Worm (Caenorhabditis elegans) whole organism, L3 larva: Measurements from ENCODE around the gene ceh-99.

ENCODE experiments used
- R02D3.7 ChIP-seq: fragments of 150-350 bp; optimal IDR thresholded peaks from 2 replicates; lab custom pipeline; 2014; ENCODE audit warnings: missing biosample characterization, missing genetic modification characterization
- ZK546.5 ChIP-seq: sonication (generic microtip); optimal IDR thresholded peaks from 2 replicates; lab custom pipeline; 2017; ENCODE audit warnings: missing biosample characterization, missing genetic modification characterization
- ceh-28 ChIP-seq: fragments of 150-350 bp; optimal IDR thresholded peaks from 2 replicates; lab custom pipeline; 2014; ENCODE audit warnings: missing biosample characterization, missing genetic modification reagents, missing genetic modification characterization
- ceh-82 ChIP-seq: fragments of 150-350 bp; optimal IDR thresholded peaks from 2 replicates; lab custom pipeline; 2014; ENCODE audit warnings: missing biosample characterization, missing genetic modification characterization
- ceh-9 ChIP-seq: sonication (generic microtip); optimal IDR thresholded peaks from 2 replicates; lab custom pipeline; 2018; ENCODE audit warnings: missing biosample characterization, missing genetic modification characterization
- daf-12 ChIP-seq: fragments of 150-350 bp; optimal IDR thresholded peaks from 2 replicates; lab custom pipeline; 2014; ENCODE audit warnings: missing biosample characterization, missing genetic modification reagents, missing genetic modification characterization
- egl-27 ChIP-seq: sonication (generic microtip); optimal IDR thresholded peaks from 4 replicates; lab custom pipeline; 2017; ENCODE audit warnings: missing biosample characterization, missing genetic modification reagents, missing genetic modification characterization
- egl-5 ChIP-seq: fragments of 150-350 bp; optimal IDR thresholded peaks from 2 replicates; lab custom pipeline; 2017; ENCODE audit warnings: missing biosample characterization, missing genetic modification reagents, missing genetic modification characterization, inconsistent platforms
- elt-1 ChIP-seq: fragments of 150-350 bp; optimal IDR thresholded peaks from 2 replicates; lab custom pipeline; 2014; ENCODE audit warnings: missing biosample characterization, missing genetic modification characterization
- elt-2 ChIP-seq: sonication (generic microtip); optimal IDR thresholded peaks from 2 replicates; lab custom pipeline; 2016; ENCODE audit warnings: missing genetic modification reagents, mild to moderate bottlenecking, missing genetic modification characterization, missing compliant biosample characterization
- elt-3 ChIP-seq, 3 experiments: fragments of 150-350 bp in 1 of 3; sonication (generic microtip) in 2 of 3; optimal IDR thresholded peaks; 2 replicates in 2 of 3; 4 replicates in 1 of 3; lab custom pipeline; 2014 to 2017; ENCODE audit warnings: missing biosample characterization in 3 of 3, missing genetic modification characterization in 3 of 3
- eor-1 ChIP-seq, 2 experiments: fragments of 150-350 bp; optimal IDR thresholded peaks; 2 replicates each; lab custom pipeline; 2014 to 2018; ENCODE audit warnings: missing biosample characterization in 2 of 2, missing genetic modification characterization in 2 of 2
- fkh-10 ChIP-seq: sonication (generic microtip); optimal IDR thresholded peaks from 2 replicates; lab custom pipeline; 2017; ENCODE audit warnings: missing biosample characterization, missing genetic modification reagents, missing genetic modification characterization
- fos-1 ChIP-seq: fragments of 150-350 bp; optimal IDR thresholded peaks from 2 replicates; lab custom pipeline; 2014; ENCODE audit warnings: missing biosample characterization, missing genetic modification characterization
- hmg-11 ChIP-seq: sonication (generic microtip); optimal IDR thresholded peaks from 2 replicates; lab custom pipeline; 2016; ENCODE audit warnings: missing genetic modification characterization, missing compliant biosample characterization
- jun-1 ChIP-seq: fragments of 150-350 bp; optimal IDR thresholded peaks from 2 replicates; lab custom pipeline; 2014; ENCODE audit warnings: missing biosample characterization, missing genetic modification reagents, missing genetic modification characterization
- lin-15B ChIP-seq: fragments of 150-350 bp; optimal IDR thresholded peaks from 2 replicates; lab custom pipeline; 2014; ENCODE audit warnings: missing biosample characterization, missing genetic modification characterization
- lsy-12 ChIP-seq: sonication (generic microtip); optimal IDR thresholded peaks from 2 replicates; lab custom pipeline; 2016; ENCODE audit warnings: mild to moderate bottlenecking, missing genetic modification characterization, missing compliant biosample characterization
- mml-1 ChIP-seq: fragments of 150-350 bp; sonication (generic microtip); optimal IDR thresholded peaks from 3 replicates; lab custom pipeline; 2014; ENCODE audit warnings: missing biosample characterization, missing genetic modification characterization
- nfya-1 ChIP-seq: sonication (generic microtip); optimal IDR thresholded peaks from 2 replicates; lab custom pipeline; 2017; ENCODE audit warnings: missing genetic modification characterization, mild to moderate bottlenecking, missing compliant biosample characterization, antibody characterized with exemption, moderate library complexity; ENCODE audit not compliant: insufficient read depth
- nhr-11 ChIP-seq: fragments of 150-350 bp; optimal IDR thresholded peaks from 2 replicates; lab custom pipeline; 2014; ENCODE audit warnings: missing biosample characterization, missing genetic modification characterization
- nhr-12 ChIP-seq: fragments of 150-350 bp; optimal IDR thresholded peaks from 2 replicates; lab custom pipeline; 2014; ENCODE audit warnings: missing biosample characterization, missing genetic modification characterization
- nhr-23 ChIP-seq: fragments of 150-350 bp; optimal IDR thresholded peaks from 2 replicates; lab custom pipeline; 2014; ENCODE audit warnings: missing biosample characterization, missing genetic modification reagents, missing genetic modification characterization
- nhr-25 ChIP-seq: sonication (generic microtip); optimal IDR thresholded peaks from 2 replicates; lab custom pipeline; 2017; ENCODE audit warnings: missing biosample characterization, missing genetic modification characterization
- nhr-43 ChIP-seq: sonication (generic microtip); optimal IDR thresholded peaks from 2 replicates; lab custom pipeline; 2016; ENCODE audit warnings: mild to moderate bottlenecking, missing genetic modification characterization, missing compliant biosample characterization; ENCODE audit not compliant: poor library complexity, severe bottlenecking
- nhr-67 ChIP-seq: fragments of 150-350 bp; optimal IDR thresholded peaks from 2 replicates; lab custom pipeline; 2014; ENCODE audit warnings: missing biosample characterization, missing genetic modification characterization
- nhr-76 ChIP-seq: fragments of 150-350 bp; sonication (generic microtip); optimal IDR thresholded peaks from 5 replicates; lab custom pipeline; 2014; ENCODE audit warnings: missing biosample characterization, missing genetic modification characterization
- nhr-77 ChIP-seq: fragments of 150-350 bp; optimal IDR thresholded peaks from 2 replicates; lab custom pipeline; 2014; ENCODE audit warnings: missing biosample characterization, missing genetic modification characterization
- pqm-1 ChIP-seq: fragments of 150-350 bp; optimal IDR thresholded peaks from 2 replicates; lab custom pipeline; 2017; ENCODE audit warnings: missing biosample characterization, missing genetic modification characterization, inconsistent platforms
- skn-1 ChIP-seq: fragments of 150-350 bp; optimal IDR thresholded peaks from 2 replicates; lab custom pipeline; 2014; ENCODE audit warnings: missing biosample characterization, missing genetic modification characterization
- snpc-4 ChIP-seq: fragments of 150-350 bp; optimal IDR thresholded peaks from 2 replicates; lab custom pipeline; 2014; ENCODE audit warnings: missing biosample characterization, missing genetic modification characterization
- unc-39 ChIP-seq: sonication (generic microtip); optimal IDR thresholded peaks from 4 replicates; lab custom pipeline; 2017; ENCODE audit warnings: missing biosample characterization, missing genetic modification characterization
- unc-62 ChIP-seq: fragments of 150-350 bp; sonication (generic microtip); optimal IDR thresholded peaks from 4 replicates; lab custom pipeline; 2014; ENCODE audit warnings: missing biosample characterization, missing genetic modification reagents, missing genetic modification characterization
- zag-1 ChIP-seq: fragments of 150-350 bp; optimal IDR thresholded peaks from 2 replicates; lab custom pipeline; 2014; ENCODE audit warnings: missing biosample characterization, missing genetic modification characterization
- ztf-11 ChIP-seq: fragments of 150-350 bp; optimal IDR thresholded peaks from 2 replicates; lab custom pipeline; 2014; ENCODE audit warnings: missing biosample characterization, missing genetic modification characterization
- ztf-4 ChIP-seq: fragments of 150-350 bp; optimal IDR thresholded peaks from 2 replicates; lab custom pipeline; 2014; ENCODE audit warnings: missing biosample characterization, missing genetic modification characterization

The ceh-99 gene

DNA sequence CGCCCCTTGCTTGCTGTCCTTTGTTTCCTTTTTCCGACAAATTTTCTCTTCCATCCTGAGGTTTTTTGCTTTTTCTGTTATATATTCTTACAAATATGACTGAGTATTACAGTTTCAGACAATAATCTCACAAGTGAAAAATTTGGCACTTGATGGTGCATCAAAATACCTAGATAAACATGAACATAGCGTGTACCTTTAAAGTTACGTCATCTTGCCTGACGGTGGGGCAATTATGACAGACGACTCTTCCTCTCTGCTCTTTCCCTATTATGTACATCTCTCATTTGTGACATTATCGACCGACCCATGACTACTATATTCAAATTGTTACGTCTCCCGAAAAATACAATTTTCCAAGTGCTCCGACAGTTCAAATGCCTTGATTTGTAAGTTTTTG is 37.2 kb upstream of the ceh-99 start, which contains the start of gene fbxb-102:
fbxb-102 (plus strand) TSS at position 301 of the 400 bp plus-strand sequence.
- no peak for TF ChIP-seq nhr-25 (tag; lab: Kevin White, UChicago)
- TF ChIP-seq nhr-12 (tag; lab: Kevin White, UChicago), result no peak
- no peak for TF ChIP-seq ceh-28
- no peak for TF ChIP-seq pqm-1 (tag; lab: Kevin White, UChicago)
- TF ChIP-seq daf-12, result no peak
- no peak for TF ChIP-seq lin-15B (tag; lab: Kevin White, UChicago)
- no peak for TF ChIP-seq unc-62 (GFP tag; lab: Kevin White, UChicago)
- TF ChIP-seq ztf-11 (tag; lab: Kevin White, UChicago), result no peak
- no peak for TF ChIP-seq nhr-23 (tag; lab: Kevin White, UChicago)
- no peak for TF ChIP-seq jun-1
- no peak for TF ChIP-seq nhr-76
- TF ChIP-seq lsy-12, result no peak
- no peak for TF ChIP-seq fkh-10 (GFP tag; lab: Kevin White, UChicago)

DNA sequence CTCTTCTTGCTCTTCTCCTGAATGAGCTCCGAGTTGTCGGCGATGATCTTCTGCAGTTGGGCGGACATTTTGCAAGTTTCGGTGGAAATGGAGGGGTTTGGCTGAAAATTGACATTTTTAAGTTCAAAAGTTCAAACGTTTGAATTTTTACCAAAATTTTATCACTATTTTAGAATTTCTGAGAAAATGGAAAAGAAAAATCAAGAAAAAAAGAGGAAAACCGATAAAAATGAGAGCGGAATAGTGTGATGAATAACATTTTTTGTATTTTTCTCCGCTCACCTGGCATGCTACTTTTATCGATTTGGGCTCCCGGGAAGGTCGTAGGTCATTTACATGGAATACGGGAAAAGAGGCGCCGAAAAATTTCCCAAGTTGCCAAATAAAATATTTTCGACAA is 34.7 kb upstream of the ceh-99 start, which contains the start of gene F15A4.10:
F15A4.10 (minus strand) TSS at position 101 of the 400 bp plus-strand sequence.
- TF ChIP-seq ceh-82 (tag; lab: Kevin White, UChicago), result no peak
- no peak for TF ChIP-seq R02D3.7 (tag; lab: Kevin White, UChicago)
- TF ChIP-seq nhr-23 (tag; lab: Kevin White, UChicago), result no peak
- no peak for TF ChIP-seq elt-3 (tag; optimal IDR thresholded peaks at IDR 0.05; lab: Kevin White, UChicago)
- TF ChIP-seq skn-1, result no peak
- TF ChIP-seq nhr-11 (tag; lab: Kevin White, UChicago), result no peak
- no peak for TF ChIP-seq mml-1 (tag; lab: Kevin White, UChicago)
- no peak for TF ChIP-seq egl-5 (tag; lab: Kevin White, UChicago)
- TF ChIP-seq snpc-4 (tag; lab: Kevin White, UChicago), result no peak
- TF ChIP-seq ceh-9, result no peak

DNA sequence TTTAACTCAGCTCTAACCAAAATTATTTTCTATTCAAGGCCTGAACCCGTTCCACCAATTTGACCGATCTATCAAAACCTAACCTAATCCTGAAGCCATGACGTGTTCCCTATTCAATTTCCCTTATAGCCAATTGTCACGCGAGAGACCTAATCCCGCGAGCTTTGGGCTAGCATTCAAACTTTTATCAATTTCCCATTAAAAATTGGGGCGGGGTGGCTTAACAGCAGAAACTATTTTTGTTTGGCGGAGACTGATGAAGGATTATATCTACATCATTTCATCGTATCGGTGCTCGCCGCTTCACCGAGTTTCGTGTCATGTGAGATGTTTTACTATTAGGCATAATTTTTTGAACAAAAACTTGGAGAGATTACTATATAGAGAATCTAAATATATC is 31.0 kb upstream of the ceh-99 start:
- no peak for TF ChIP-seq ztf-11 (tag; lab: Kevin White, UChicago)
- TF ChIP-seq R02D3.7 (tag; lab: Kevin White, UChicago), result no peak
- TF ChIP-seq fos-1 (tag; lab: Kevin White, UChicago), result no peak
- TF ChIP-seq skn-1, result no peak
- no peak for TF ChIP-seq elt-2 (tag; lab: Kevin White, UChicago)
- no peak for TF ChIP-seq nhr-23 (tag; lab: Kevin White, UChicago)
- no peak for TF ChIP-seq nfya-1 (tag; lab: Kevin White, UChicago)
- no peak for TF ChIP-seq nhr-25 (tag; lab: Kevin White, UChicago)

DNA sequence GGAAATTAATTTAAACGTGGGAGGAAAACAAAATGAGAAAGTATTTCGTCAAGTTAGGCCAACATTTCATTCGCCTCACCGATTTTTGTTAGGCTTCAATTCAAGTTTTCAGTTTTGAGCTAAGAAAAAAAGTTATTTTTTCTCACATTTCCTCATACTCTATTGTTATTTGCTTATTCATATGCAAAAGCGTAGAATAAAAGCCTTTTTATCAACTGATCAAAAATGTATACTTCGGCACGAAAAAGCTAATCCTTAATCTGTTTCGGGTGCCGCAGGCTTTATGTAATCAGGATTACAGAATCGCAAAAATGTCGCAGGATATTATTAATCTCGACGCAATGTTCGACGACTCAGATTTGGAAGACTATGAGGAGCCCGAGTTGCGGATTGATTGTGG is 29.9 kb upstream of the ceh-99 start, which contains the start of gene T21B4.15:
T21B4.15 (plus strand) TSS at position 301 of the 400 bp plus-strand sequence.
- no peak for TF ChIP-seq pqm-1 (tag; lab: Kevin White, UChicago)
- no peak for TF ChIP-seq elt-1 (tag; lab: Kevin White, UChicago)
- no peak for TF ChIP-seq nfya-1 (tag; lab: Kevin White, UChicago)
- TF ChIP-seq egl-27 (tag; lab: Kevin White, UChicago), result no peak
- no peak for TF ChIP-seq hmg-11
- no peak for TF ChIP-seq nhr-43 (tag; lab: Kevin White, UChicago)
- no peak for TF ChIP-seq zag-1 (tag; lab: Kevin White, UChicago)
- TF ChIP-seq unc-39 (tag; lab: Kevin White, UChicago), result no peak
- TF ChIP-seq mml-1 (tag; lab: Kevin White, UChicago), result no peak
- no peak for TF ChIP-seq eor-1 (tag; optimal IDR thresholded peaks at IDR 0.05; lab: Kevin White, UChicago)
- TF ChIP-seq nhr-77 (tag; lab: Kevin White, UChicago), result no peak
- TF ChIP-seq nhr-67 (tag; lab: Kevin White, UChicago), result no peak
- no peak for TF ChIP-seq ztf-4 (tag; lab: Kevin White, UChicago)
- no peak for TF ChIP-seq R02D3.7 (tag; lab: Kevin White, UChicago)
- TF ChIP-seq ceh-82 (tag; lab: Kevin White, UChicago), result no peak
- TF ChIP-seq fkh-10 (GFP tag; lab: Kevin White, UChicago), result no peak
- no peak for TF ChIP-seq elt-2 (tag; lab: Kevin White, UChicago)
- no peak for TF ChIP-seq nhr-23 (tag; lab: Kevin White, UChicago)
- TF ChIP-seq ZK546.5 (tag; lab: Kevin White, UChicago), result no peak
- TF ChIP-seq nhr-12 (tag; lab: Kevin White, UChicago), result no peak
